Fruit fly (Drosophila melanogaster) whole organism, prepupa: ENCODE measurements around the gene CenB1A.
A peak's percentile ranks its signal among the peaks of the same experiment; 100 is the strongest.

Source experiments
- Blimp-1 ChIP-seq: fragments of 200-800 bp; sonication (Bioruptor generic); optimal IDR thresholded peaks from 3 replicates; lab custom pipeline; 2017; ENCODE audit warnings: missing biosample characterization, missing genetic modification characterization, mild to moderate bottlenecking, moderate library complexity, missing genetic modification reagents
- CG10631 ChIP-seq: fragments of 200-800 bp; sonication (Bioruptor generic); optimal IDR thresholded peaks from 2 replicates; lab custom pipeline; 2016; ENCODE audit warnings: missing biosample characterization, missing genetic modification characterization
- CG10669 ChIP-seq: fragments of 200-800 bp; sonication (Bioruptor generic); optimal IDR thresholded peaks from 3 replicates; lab custom pipeline; 2018; ENCODE audit warnings: missing biosample characterization, mild to moderate bottlenecking, missing genetic modification characterization, moderate library complexity
- CG11294 ChIP-seq: fragments of 200-800 bp; sonication (Bioruptor generic); IDR thresholded peaks from 2 replicates; pipeline ENCODE4 v1.3.6; 2022; ENCODE audit warnings: missing biosample characterization, missing genetic modification characterization
- CG11902 ChIP-seq: fragments of 200-800 bp; sonication (Bioruptor generic); optimal IDR thresholded peaks from 3 replicates; lab custom pipeline; 2016; ENCODE audit warnings: missing biosample characterization, missing genetic modification characterization
- CG1621 ChIP-seq: fragments of 200-800 bp; sonication (Bioruptor generic); optimal IDR thresholded peaks from 3 replicates; lab custom pipeline; 2018; ENCODE audit warnings: missing biosample characterization, mild to moderate bottlenecking, missing genetic modification characterization
- CG16779 ChIP-seq: fragments of 200-800 bp; sonication (Bioruptor generic); optimal IDR thresholded peaks from 3 replicates; lab custom pipeline; 2017; ENCODE audit warnings: missing biosample characterization, mild to moderate bottlenecking, missing genetic modification characterization
- CG31627 ChIP-seq: fragments of 200-800 bp; sonication (Bioruptor generic); optimal IDR thresholded peaks from 3 replicates; lab custom pipeline; 2016; ENCODE audit warnings: missing biosample characterization, missing genetic modification characterization
- CG32006 ChIP-seq: fragments of 200-800 bp; sonication (Bioruptor generic); optimal IDR thresholded peaks from 3 replicates; lab custom pipeline; 2017; ENCODE audit warnings: missing biosample characterization, mild to moderate bottlenecking, missing genetic modification characterization
- CG3919 ChIP-seq: fragments of 200-800 bp; sonication (Bioruptor generic); optimal IDR thresholded peaks from 3 replicates; lab custom pipeline; 2016; ENCODE audit warnings: missing biosample characterization, missing genetic modification characterization
- CG4318 ChIP-seq: fragments of 200-800 bp; sonication (Bioruptor generic); optimal IDR thresholded peaks from 3 replicates; lab custom pipeline; 2017; ENCODE audit warnings: missing biosample characterization, mild to moderate bottlenecking, missing genetic modification characterization
- CG6163 ChIP-seq: fragments of 200-800 bp; sonication (Bioruptor generic); IDR thresholded peaks from 3 replicates; pipeline ENCODE4 v1.3.6; 2022; ENCODE audit warnings: missing biosample characterization, missing genetic modification characterization
- CG6276 ChIP-seq: fragments of 200-800 bp; sonication (Bioruptor generic); optimal IDR thresholded peaks from 2 replicates; lab custom pipeline; 2017; ENCODE audit warnings: missing biosample characterization, mild to moderate bottlenecking, missing genetic modification characterization
- CG6808 ChIP-seq: fragments of 200-800 bp; sonication (Bioruptor generic); optimal IDR thresholded peaks from 3 replicates; lab custom pipeline; 2017; ENCODE audit warnings: missing biosample characterization, missing genetic modification characterization, mild to moderate bottlenecking, moderate library complexity, missing genetic modification reagents
- CG8119 ChIP-seq: fragments of 200-800 bp; sonication (Bioruptor generic); IDR thresholded peaks from 3 replicates; pipeline ENCODE4 v1.3.6; 2022; ENCODE audit warnings: missing biosample characterization, missing genetic modification characterization
- CG8319 ChIP-seq: fragments of 200-800 bp; sonication (Bioruptor generic); optimal IDR thresholded peaks from 3 replicates; lab custom pipeline; 2016; ENCODE audit warnings: missing biosample characterization, missing genetic modification characterization
- CG8632 ChIP-seq: fragments of 200-800 bp; sonication (Bioruptor generic); optimal IDR thresholded peaks from 3 replicates; lab custom pipeline; 2016; ENCODE audit warnings: missing biosample characterization, missing genetic modification characterization
- CG9139 ChIP-seq: fragments of 200-800 bp; sonication (Bioruptor generic); optimal IDR thresholded peaks from 3 replicates; lab custom pipeline; 2017; ENCODE audit warnings: missing biosample characterization, mild to moderate bottlenecking, missing genetic modification characterization
- Eip75B ChIP-seq: fragments of 200-800 bp; sonication (Bioruptor generic); optimal IDR thresholded peaks from 3 replicates; lab custom pipeline; 2016; ENCODE audit warnings: missing biosample characterization, missing genetic modification characterization
- Eip78C ChIP-seq: fragments of 200-800 bp; sonication (Bioruptor generic); peaks from one replicate; lab custom pipeline; 2016; ENCODE audit warnings: missing biosample characterization, missing genetic modification characterization
- Eip93F ChIP-seq: fragments of 200-800 bp; sonication (Bioruptor generic); optimal IDR thresholded peaks from 2 replicates; lab custom pipeline; 2016; ENCODE audit warnings: missing biosample characterization, mild to moderate bottlenecking, missing genetic modification characterization
- Ets96B ChIP-seq: fragments of 200-800 bp; optimal IDR thresholded peaks from 2 replicates; lab custom pipeline; 2019; ENCODE audit warnings: missing biosample characterization, mild to moderate bottlenecking, missing genetic modification characterization, moderate library complexity
- Gug ChIP-seq: fragments of 200-800 bp; sonication (Bioruptor generic); IDR thresholded peaks from 2 replicates; pipeline ENCODE4 v1.3.6; 2022; ENCODE audit warnings: missing biosample characterization, missing genetic modification characterization
- Hr38 ChIP-seq: sonication (Bioruptor generic); optimal IDR thresholded peaks from 2 replicates; lab custom pipeline; 2016; ENCODE audit warnings: missing biosample characterization, missing genetic modification characterization
- Hr4 ChIP-seq: fragments of 200-800 bp; sonication (Bioruptor generic); optimal IDR thresholded peaks from 3 replicates; lab custom pipeline; 2016; ENCODE audit warnings: missing biosample characterization, missing genetic modification characterization
- Lpt ChIP-seq: fragments of 200-800 bp; sonication (Bioruptor generic); optimal IDR thresholded peaks from 3 replicates; lab custom pipeline; 2016; ENCODE audit warnings: missing biosample characterization, missing genetic modification characterization
- Met ChIP-seq: fragments of 200-800 bp; sonication (Bioruptor generic); optimal IDR thresholded peaks from 3 replicates; lab custom pipeline; 2016; ENCODE audit warnings: missing biosample characterization, missing genetic modification characterization
- OdsH ChIP-seq: fragments of 200-800 bp; sonication (Bioruptor generic); optimal IDR thresholded peaks from 3 replicates; lab custom pipeline; 2016; ENCODE audit warnings: missing biosample characterization, missing genetic modification characterization
- Smox ChIP-seq: fragments of 200-800 bp; sonication (Bioruptor generic); optimal IDR thresholded peaks from 3 replicates; lab custom pipeline; 2016; ENCODE audit warnings: missing biosample characterization, missing genetic modification characterization
- Sox102F ChIP-seq: fragments of 200-800 bp; sonication (Bioruptor generic); optimal IDR thresholded peaks from 2 replicates; lab custom pipeline; 2016; ENCODE audit warnings: missing biosample characterization, mild to moderate bottlenecking, missing genetic modification characterization
- Sox14 ChIP-seq: fragments of 200-800 bp; sonication (Bioruptor generic); optimal IDR thresholded peaks from 3 replicates; lab custom pipeline; 2016; ENCODE audit warnings: missing biosample characterization, missing genetic modification characterization
- Sox15 ChIP-seq: fragments of 200-800 bp; sonication (Bioruptor generic); optimal IDR thresholded peaks from 3 replicates; lab custom pipeline; 2016; ENCODE audit warnings: missing biosample characterization, missing genetic modification characterization
- acj6 ChIP-seq: fragments of 200-800 bp; sonication (Bioruptor generic); optimal IDR thresholded peaks from 3 replicates; lab custom pipeline; 2016; ENCODE audit warnings: missing biosample characterization, missing genetic modification characterization
- cyc ChIP-seq: fragments of 200-800 bp; sonication (Bioruptor generic); optimal IDR thresholded peaks from 3 replicates; lab custom pipeline; 2016; ENCODE audit warnings: missing biosample characterization, missing genetic modification characterization
- dac ChIP-seq: fragments of 200-800 bp; sonication (Bioruptor generic); optimal IDR thresholded peaks from 2 replicates; lab custom pipeline; 2017; ENCODE audit warnings: missing biosample characterization, mild to moderate bottlenecking, missing genetic modification characterization
- dsx ChIP-seq: fragments of 200-800 bp; optimal IDR thresholded peaks from 3 replicates; lab custom pipeline; 2019; ENCODE audit warnings: missing biosample characterization, mild to moderate bottlenecking, missing genetic modification characterization, moderate library complexity; ENCODE audit not compliant: poor library complexity, severe bottlenecking
- eg ChIP-seq: fragments of 200-800 bp; sonication (Bioruptor generic); IDR thresholded peaks from 3 replicates; pipeline ENCODE4 v1.3.6; 2022; ENCODE audit warnings: missing biosample characterization, missing genetic modification characterization
- esn ChIP-seq: fragments of 200-800 bp; sonication (Bioruptor generic); optimal IDR thresholded peaks from 2 replicates; lab custom pipeline; 2016; ENCODE audit warnings: missing biosample characterization, mild to moderate bottlenecking, missing genetic modification characterization, moderate library complexity
- fd59A ChIP-seq: fragments of 200-800 bp; sonication (Bioruptor generic); optimal IDR thresholded peaks from 2 replicates; lab custom pipeline; 2017; ENCODE audit warnings: missing biosample characterization, mild to moderate bottlenecking, missing genetic modification characterization, missing genetic modification reagents
- fd85E ChIP-seq: fragments of 200-800 bp; sonication (Bioruptor generic); optimal IDR thresholded peaks from 3 replicates; lab custom pipeline; 2016; ENCODE audit warnings: missing biosample characterization, missing genetic modification characterization
- fkh ChIP-seq: fragments of 200-800 bp; sonication (Bioruptor generic); optimal IDR thresholded peaks from 3 replicates; lab custom pipeline; 2017; ENCODE audit warnings: missing biosample characterization, mild to moderate bottlenecking, missing genetic modification characterization, moderate library complexity
- lz ChIP-seq: fragments of 200-800 bp; sonication (Bioruptor generic); optimal IDR thresholded peaks from 3 replicates; lab custom pipeline; 2016; ENCODE audit warnings: missing biosample characterization, missing genetic modification characterization
- net ChIP-seq: fragments of 200-800 bp; sonication (Bioruptor generic); optimal IDR thresholded peaks from 3 replicates; lab custom pipeline; 2016; ENCODE audit warnings: missing biosample characterization, missing genetic modification characterization
- pdm3 ChIP-seq: fragments of 200-800 bp; sonication (Bioruptor generic); optimal IDR thresholded peaks from 3 replicates; lab custom pipeline; 2016; ENCODE audit warnings: missing biosample characterization, missing genetic modification characterization
- salr ChIP-seq, 2 experiments: fragments of 200-800 bp; sonication (Bioruptor generic); optimal IDR thresholded peaks; 3 replicates each; lab custom pipeline; 2016 to 2018; ENCODE audit warnings: missing biosample characterization in 2 of 2, missing genetic modification characterization in 2 of 2, mild to moderate bottlenecking in 1 of 2
- spab ChIP-seq: fragments of 200-800 bp; sonication (Bioruptor generic); optimal IDR thresholded peaks from 2 replicates; lab custom pipeline; 2017; ENCODE audit warnings: missing biosample characterization, mild to moderate bottlenecking, missing genetic modification characterization, missing genetic modification reagents
- ss ChIP-seq, 2 experiments: fragments of 200-800 bp; sonication (Bioruptor generic); optimal IDR thresholded peaks; 2 replicates in 1 of 2; 3 replicates in 1 of 2; lab custom pipeline; 2017 to 2018; ENCODE audit warnings: mild to moderate bottlenecking in 2 of 2, missing biosample characterization in 2 of 2, missing genetic modification characterization in 2 of 2, moderate library complexity in 1 of 2
- vri ChIP-seq: fragments of 200-800 bp; sonication (Bioruptor generic); optimal IDR thresholded peaks from 3 replicates; lab custom pipeline; 2016; ENCODE audit warnings: missing biosample characterization, mild to moderate bottlenecking, missing genetic modification characterization

Gene CenB1A

dm6 chr3R:23147625-23148024 lies 29.4 kb downstream of the CenB1A start (continued):
- TF ChIP-seq salr (GFP tag; optimal IDR thresholded peaks at IDR 0.05; lab: Kevin White, UChicago) (peak; percentile 20 to 68), fd85E (no peak), Blimp-1 (GFP tag; lab: Kevin White, UChicago) (peak; percentile 20), Sox14 (peak; percentile 54), eg (GFP tag; lab: Robert Waterston, UW) (peak; percentile 44; the same call in 1 of the 3 replicates), Smox (GFP tag; lab: Kevin White, UChicago) (peak; percentile 48), CG1621 (tag; lab: Kevin White, UChicago) (peak; percentile 73), Eip75B (GFP tag; lab: Kevin White, UChicago) (peak; percentile 76), net (GFP tag; lab: Kevin White, UChicago) (peak; percentile 38), Lpt (peak; percentile 24), CG8632 (peak; percentile 53), lz (GFP tag; lab: Kevin White, UChicago) (peak; percentile 61), dsx (peak; percentile 66), Gug (GFP tag; lab: Robert Waterston, UW) (peak; percentile 19; the same call in 1 of the 2 replicates), CG32006 (GFP tag; lab: Kevin White, UChicago) (peak; percentile 48), CG6808 (GFP tag; lab: Kevin White, UChicago) (peak; percentile 82), cyc (GFP tag; lab: Kevin White, UChicago) (peak; percentile 25), vri (GFP tag; lab: Kevin White, UChicago) (peak; percentile 33), CG8319 (GFP tag; lab: Kevin White, UChicago) (peak; percentile 42), Eip78C (GFP tag; lab: Kevin White, UChicago) (peak; percentile 86), CG16779 (tag; lab: Kevin White, UChicago) (peak; percentile 12), esn (GFP tag; lab: Kevin White, UChicago) (peak; percentile 56), CG3919 (GFP tag; lab: Kevin White, UChicago) (peak; percentile 76), ss (GFP tag; optimal IDR thresholded peaks at IDR 0.05; lab: Kevin White, UChicago) (peak in 1 of 2 experiments; percentile 61), CG9139 (GFP tag; lab: Kevin White, UChicago) (peak; percentile 71), CG31627 (peak; percentile 40), dac (GFP tag; lab: Kevin White, UChicago) (no peak), CG8119 (GFP tag; lab: Robert Waterston, UW) (peak; percentile 56), CG10631 (GFP tag; lab: Kevin White, UChicago) (peak; percentile 66), CG4318 (GFP tag; lab: Kevin White, UChicago) (no peak), fkh (GFP tag; lab: Kevin White, UChicago) (no peak), Hr4 (GFP tag; lab: Kevin White, UChicago) (peak; percentile 2), Eip93F (GFP tag; lab: Kevin White, UChicago) (no peak)

dm6 chr3R:23148433-23148832 lies 30.2 kb downstream of the CenB1A start:
- peak; percentile 39 for TF ChIP-seq CG32006 (GFP tag; lab: Kevin White, UChicago)
- peak; percentile 56 for TF ChIP-seq pdm3
- peak; percentile 37 for TF ChIP-seq acj6 (GFP tag; lab: Kevin White, UChicago)
- TF ChIP-seq CG6163 (GFP tag; lab: Robert Waterston, UW): no peak; the same call in 1 of the 3 replicates
- peak; percentile 18 for TF ChIP-seq CG8632
- TF ChIP-seq Eip93F (GFP tag; lab: Kevin White, UChicago): no peak
- TF ChIP-seq CG31627: peak; percentile 72
- no peak for TF ChIP-seq spab (GFP tag; lab: Kevin White, UChicago)
- TF ChIP-seq lz (GFP tag; lab: Kevin White, UChicago): peak; percentile 76
- no peak for TF ChIP-seq CG11294 (GFP tag; lab: Robert Waterston, UW)
- TF ChIP-seq Hr38 (GFP tag; lab: Kevin White, UChicago): no peak
- peak; percentile 58 for TF ChIP-seq Sox15 (GFP tag; lab: Kevin White, UChicago)
- no peak for TF ChIP-seq CG9139 (GFP tag; lab: Kevin White, UChicago)
- peak; percentile 54 for TF ChIP-seq Sox14
- no peak for TF ChIP-seq net (GFP tag; lab: Kevin White, UChicago)
- peak; percentile 76 for TF ChIP-seq Met
- no peak for TF ChIP-seq Gug (GFP tag; lab: Robert Waterston, UW)
- peak; percentile 56 for TF ChIP-seq CG10669 (GFP tag; lab: Kevin White, UChicago)
- no peak for TF ChIP-seq CG10631 (GFP tag; lab: Kevin White, UChicago)
- TF ChIP-seq Sox102F (GFP tag; lab: Kevin White, UChicago): peak; percentile 73
- peak; percentile 66 for TF ChIP-seq CG8319 (GFP tag; lab: Kevin White, UChicago)
- peak; percentile 91 for TF ChIP-seq Eip78C (GFP tag; lab: Kevin White, UChicago)
- TF ChIP-seq fd59A (GFP tag; lab: Kevin White, UChicago): peak; percentile 56
- peak; percentile 5 for TF ChIP-seq CG6276 (GFP tag; lab: Kevin White, UChicago)
- TF ChIP-seq CG4318 (GFP tag; lab: Kevin White, UChicago): no peak
- peak; percentile 56 for TF ChIP-seq Ets96B
- TF ChIP-seq CG11902 (GFP tag; lab: Kevin White, UChicago): peak; percentile 62
- no peak for TF ChIP-seq CG16779 (tag; lab: Kevin White, UChicago)
- TF ChIP-seq OdsH (GFP tag; lab: Kevin White, UChicago): peak; percentile 54
